Worm (Caenorhabditis elegans): ENCODE data around the gene ZK688.9.

Gene ZK688.9

DNA sequence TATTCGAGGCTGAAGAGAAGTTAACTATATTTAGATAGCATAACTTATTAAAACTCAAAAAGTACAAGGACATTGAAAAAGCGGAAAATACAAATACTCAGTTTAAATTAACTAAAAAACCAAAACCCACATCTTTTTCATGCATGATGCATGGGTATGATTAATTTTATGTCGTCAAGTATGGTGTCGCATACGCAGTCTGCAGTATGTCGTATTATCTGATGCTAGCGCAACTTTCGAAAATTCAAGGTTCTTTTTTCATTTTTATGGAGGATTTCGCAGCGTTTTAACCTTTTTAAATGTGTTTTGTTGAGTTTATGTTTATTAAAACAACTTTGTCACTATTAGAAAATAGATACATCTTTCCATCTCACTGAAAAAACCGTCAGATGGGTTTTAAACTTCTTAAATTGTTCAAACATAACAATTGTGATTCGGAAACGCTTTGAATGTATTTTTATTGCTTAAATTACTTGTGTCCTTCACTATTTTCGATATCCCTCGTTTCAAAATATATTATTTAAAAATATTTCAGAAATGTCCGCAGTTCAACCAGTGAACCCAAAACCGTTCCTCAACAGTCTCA, 21.2 kb downstream of the ZK688.9 start, which contains the start of gene snr-5:
Gene snr-5 (plus strand): TSS at position 536 of the 586 bp plus-strand sequence.
- TF ChIP-seq nhr-237 (tag; optimal IDR thresholded peaks at IDR 0.05) (no peak), nhr-25 (tag; optimal IDR thresholded peaks at IDR 0.05) (no peak), zag-1 (tag; optimal IDR thresholded peaks at IDR 0.05) (no peak), nhr-11 (tag; optimal IDR thresholded peaks at IDR 0.05) (no peak), dmd-4 (tag; optimal IDR thresholded peaks at IDR 0.05) (no peak), gmeb-1 (tag; optimal IDR thresholded peaks at IDR 0.05) (no peak), peb-1 (tag; optimal IDR thresholded peaks at IDR 0.05) (no peak), ceh-16 (tag; optimal IDR thresholded peaks at IDR 0.05) (no peak), mab-5 (tag; optimal IDR thresholded peaks at IDR 0.05) (no peak), ztf-11 (tag; optimal IDR thresholded peaks at IDR 0.05) (no peak), lsy-2 (tag; optimal IDR thresholded peaks at IDR 0.05) (peak in 1 of 2 experiments; percentile 59), C34F6.9 (tag; optimal IDR thresholded peaks at IDR 0.05) (peak; percentile 26), unc-39 (tag; optimal IDR thresholded peaks at IDR 0.05) (no peak), lin-11 (tag; optimal IDR thresholded peaks at IDR 0.05) (no peak), lin-13 (GFP tag; optimal IDR thresholded peaks at IDR 0.05) (peak; percentile 27), ama-1 (optimal IDR thresholded peaks at IDR 0.05) (no peak), elt-3 (tag; optimal IDR thresholded peaks at IDR 0.05) (no peak), ztf-4 (tag; optimal IDR thresholded peaks at IDR 0.05) (no peak), unc-55 (GFP tag; optimal IDR thresholded peaks at IDR 0.05) (no peak), sma-3 (GFP tag; optimal IDR thresholded peaks at IDR 0.05) (no peak), egl-27 (tag; optimal IDR thresholded peaks at IDR 0.05) (no peak), nhr-21 (tag; optimal IDR thresholded peaks at IDR 0.05) (no peak), lin-39 (tag; optimal IDR thresholded peaks at IDR 0.05) (no peak), nhr-77 (tag; optimal IDR thresholded peaks at IDR 0.05) (no peak), elt-1 (tag; optimal IDR thresholded peaks at IDR 0.05) (no peak), crh-2 (tag; optimal IDR thresholded peaks at IDR 0.05) (no peak), nhr-129 (tag; optimal IDR thresholded peaks at IDR 0.05) (peak; percentile 25), fos-1 (tag; optimal IDR thresholded peaks at IDR 0.05) (no peak), aly-2 (tag; optimal IDR thresholded peaks at IDR 0.05) (no peak), mdl-1 (tag; optimal IDR thresholded peaks at IDR 0.05) (no peak), alr-1 (tag; optimal IDR thresholded peaks at IDR 0.05) (no peak), Y55F3AM.14 (GFP tag; optimal IDR thresholded peaks at IDR 0.05) (no peak)

DNA sequence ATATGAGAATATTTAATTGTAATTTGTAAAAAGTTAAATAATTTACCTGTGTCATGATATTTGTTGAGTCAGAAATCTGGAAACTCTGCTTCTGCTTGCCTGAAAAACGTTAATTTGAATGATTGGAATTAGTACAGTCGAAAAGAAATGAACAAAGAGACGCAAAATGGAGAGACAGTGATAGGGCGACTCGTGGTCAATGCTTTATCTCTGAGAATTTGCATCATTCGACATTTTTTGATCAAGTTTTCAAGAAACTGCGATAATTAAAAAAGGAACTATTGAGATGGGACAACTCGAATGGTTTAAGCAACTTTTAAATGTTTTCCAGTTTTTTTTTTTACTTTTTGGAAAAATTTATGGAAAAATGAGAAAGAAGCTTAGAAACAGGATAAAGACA, 21.9 kb downstream of the ZK688.9 start, which contains the start of gene cuc-1:
Gene cuc-1 (minus strand): TSS at position 101 of the 400 bp plus-strand sequence.
- TF ChIP-seq fos-1 (tag; optimal IDR thresholded peaks at IDR 0.05) (peak; percentile 10), F13H6.1 (tag; optimal IDR thresholded peaks at IDR 0.05) (no peak)

DNA sequence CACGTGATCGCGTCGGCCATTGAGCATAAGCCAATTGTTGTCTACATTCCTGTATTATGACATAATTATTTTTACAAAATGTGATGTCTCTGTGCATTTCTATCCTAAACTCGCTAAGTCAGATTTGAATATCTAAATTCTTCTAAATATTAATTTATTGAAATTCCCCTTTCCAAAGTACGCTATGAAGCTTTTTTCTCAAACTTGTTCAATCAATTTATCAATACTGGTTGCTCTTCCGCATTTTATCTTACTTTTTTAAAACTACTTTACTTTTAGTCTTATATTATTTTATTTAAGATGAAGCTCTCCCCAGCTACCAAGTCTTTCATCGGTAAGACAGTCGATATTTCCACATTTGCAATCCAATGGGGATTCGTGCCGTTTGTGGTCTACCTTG, 23.5 kb downstream of the ZK688.9 start, which contains the start of gene tomm-7:
Gene tomm-7 (plus strand): TSS at position 301 of the 400 bp plus-strand sequence.
- TF ChIP-seq C34F6.9 (tag; optimal IDR thresholded peaks at IDR 0.05), result no peak
- no peak for TF ChIP-seq snpc-4 (tag; optimal IDR thresholded peaks at IDR 0.05)
- no peak for TF ChIP-seq egl-27 (tag; optimal IDR thresholded peaks at IDR 0.05)
- no peak for TF ChIP-seq nhr-237 (tag; optimal IDR thresholded peaks at IDR 0.05)
- no peak for TF ChIP-seq lsy-2 (tag; optimal IDR thresholded peaks at IDR 0.05)
- no peak for TF ChIP-seq lin-13 (GFP tag; optimal IDR thresholded peaks at IDR 0.05)
- no peak for TF ChIP-seq nhr-77 (tag; optimal IDR thresholded peaks at IDR 0.05)
- no peak for TF ChIP-seq nhr-21 (tag; optimal IDR thresholded peaks at IDR 0.05)
- TF ChIP-seq skn-1 (tag; optimal IDR thresholded peaks at IDR 0.05), result no peak
- no peak for TF ChIP-seq ama-1 (optimal IDR thresholded peaks at IDR 0.05)
- no peak for TF ChIP-seq gmeb-1 (tag; optimal IDR thresholded peaks at IDR 0.05)
- no peak for TF ChIP-seq ceh-82 (tag; optimal IDR thresholded peaks at IDR 0.05)
- no peak for TF ChIP-seq nhr-129 (tag; optimal IDR thresholded peaks at IDR 0.05)
- no peak for TF ChIP-seq zag-1 (tag; optimal IDR thresholded peaks at IDR 0.05)

DNA sequence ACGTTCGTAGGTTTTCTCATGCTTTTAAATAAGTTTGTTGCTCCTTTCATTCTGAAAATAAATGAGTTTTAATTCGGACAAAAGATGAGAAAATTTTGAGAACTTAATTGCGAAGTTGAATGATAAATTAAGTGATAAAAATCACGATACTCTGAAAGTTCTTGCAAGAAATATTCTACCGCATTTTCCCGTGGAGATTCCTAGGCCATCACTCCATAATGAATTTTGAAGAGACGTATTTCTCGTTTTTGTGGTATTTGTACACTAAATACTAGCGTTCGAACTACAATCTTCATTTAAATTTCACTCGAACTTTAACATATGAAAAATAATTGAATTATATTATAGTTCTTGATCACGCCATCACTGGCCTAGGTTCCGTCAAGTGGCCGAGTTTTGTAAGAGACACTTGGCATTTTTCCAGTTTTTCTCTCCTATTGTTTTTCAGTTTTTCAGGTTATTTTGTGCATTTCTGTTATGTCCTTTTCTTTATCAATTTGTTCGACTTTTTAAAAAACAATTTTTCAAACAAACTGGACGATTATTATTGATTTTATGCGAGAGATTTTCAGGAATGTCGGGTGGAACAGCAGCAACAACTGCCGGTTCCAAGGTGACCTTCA, 24.3 kb downstream of the ZK688.9 start, which contains the start of the genes coq-5 and ufm-1:
Gene coq-5 (minus strand): TSS at position 51 of the 623 bp plus-strand sequence.
Gene ufm-1 (plus strand): TSS at position 573 of the 623 bp plus-strand sequence.
- TF ChIP-seq crh-2 (tag; optimal IDR thresholded peaks at IDR 0.05) (peak; percentile 7), sma-3 (GFP tag; optimal IDR thresholded peaks at IDR 0.05) (peak; percentile 18), egl-27 (tag; optimal IDR thresholded peaks at IDR 0.05) (no peak), lsy-2 (tag; optimal IDR thresholded peaks at IDR 0.05) (peak in 1 of 2 experiments; percentile 43), C34F6.9 (tag; optimal IDR thresholded peaks at IDR 0.05) (peak; percentile 56), unc-39 (tag; optimal IDR thresholded peaks at IDR 0.05) (no peak), nhr-12 (tag; optimal IDR thresholded peaks at IDR 0.05) (no peak)

Measured in whole organism, L2 larva.